Worm (Caenorhabditis elegans) whole organism, mixed stage, embryonic: ENCODE measurements around the gene C17F4.11.

Experiments
- bed-3 ChIP-seq: fragments of 200-800 bp; sonication (Bioruptor generic); optimal IDR thresholded peaks from 3 replicates; lab custom pipeline; 2018; ENCODE audit warnings: mild to moderate bottlenecking, missing genetic modification characterization, moderate library complexity, missing compliant biosample characterization
- mep-1 ChIP-seq: fragments of 150-350 bp; optimal IDR thresholded peaks from 2 replicates; lab custom pipeline; 2017; ENCODE audit warnings: missing biosample characterization, missing genetic modification reagents, missing genetic modification characterization, inconsistent platforms
- nhr-12 ChIP-seq: fragments of 150-350 bp; optimal IDR thresholded peaks from 2 replicates; lab custom pipeline; 2014; ENCODE audit warnings: missing biosample characterization, missing genetic modification characterization
- nhr-76 ChIP-seq: sonication (generic microtip); optimal IDR thresholded peaks from 2 replicates; lab custom pipeline; 2017; ENCODE audit warnings: missing biosample characterization, missing genetic modification characterization
- pha-4 ChIP-seq: fragments of 150-350 bp; optimal IDR thresholded peaks from 2 replicates; lab custom pipeline; 2018; ENCODE audit warnings: missing biosample characterization, missing genetic modification reagents, missing genetic modification characterization
- unc-62 ChIP-seq: fragments of 150-350 bp; optimal IDR thresholded peaks from 2 replicates; lab custom pipeline; 2014; ENCODE audit warnings: missing biosample characterization, missing genetic modification reagents, missing genetic modification characterization
- ztf-11 ChIP-seq: fragments of 150-350 bp; optimal IDR thresholded peaks from 2 replicates; lab custom pipeline; 2014; ENCODE audit warnings: missing biosample characterization, missing genetic modification characterization

ce11 chrII:3195739-3196138, 41.5 kb upstream of the C17F4.11 start:
- TF ChIP-seq nhr-76 (tag; lab: Kevin White, UChicago) (no peak), mep-1 (no peak), ztf-11 (tag; lab: Kevin White, UChicago) (no peak), nhr-12 (no peak), unc-62 (no peak), bed-3 (GFP tag; lab: Kevin White, UChicago) (no peak), pha-4 (no peak)
